Worm (Caenorhabditis elegans) whole organism, L2 larva: ENCODE results near the gene wbp-11.

ENCODE experiments used
- F13H6.1 ChIP-seq: sonication (generic microtip); optimal IDR thresholded peaks from 2 replicates; lab custom pipeline; 2016; ENCODE audit warnings: missing genetic modification characterization, missing compliant biosample characterization
- Y55F3AM.14 ChIP-seq: fragments of 200-800 bp; sonication (Bioruptor generic); optimal IDR thresholded peaks from 2 replicates; lab custom pipeline; 2018; ENCODE audit warnings: mild to moderate bottlenecking, missing genetic modification characterization, missing compliant biosample characterization
- egl-27 ChIP-seq: sonication (generic microtip); optimal IDR thresholded peaks from 3 replicates; lab custom pipeline; 2017; ENCODE audit warnings: missing biosample characterization, missing genetic modification reagents, missing genetic modification characterization
- fos-1 ChIP-seq: fragments of 150-350 bp; optimal IDR thresholded peaks from 2 replicates; lab custom pipeline; 2014; ENCODE audit warnings: missing biosample characterization, missing genetic modification characterization
- nhr-11 ChIP-seq: fragments of 150-350 bp; optimal IDR thresholded peaks from 2 replicates; lab custom pipeline; 2014; ENCODE audit warnings: missing biosample characterization, missing genetic modification characterization
- sem-4 ChIP-seq: fragments of 150-350 bp; optimal IDR thresholded peaks from 2 replicates; lab custom pipeline; 2014; ENCODE audit warnings: missing biosample characterization, missing genetic modification reagents, missing genetic modification characterization
- snpc-4 ChIP-seq: fragments of 150-350 bp; optimal IDR thresholded peaks from 2 replicates; lab custom pipeline; 2014; ENCODE audit warnings: missing biosample characterization, missing genetic modification characterization
- unc-39 ChIP-seq: fragments of 150-350 bp; optimal IDR thresholded peaks from 2 replicates; lab custom pipeline; 2014; ENCODE audit warnings: missing biosample characterization, missing genetic modification characterization

DNA sequence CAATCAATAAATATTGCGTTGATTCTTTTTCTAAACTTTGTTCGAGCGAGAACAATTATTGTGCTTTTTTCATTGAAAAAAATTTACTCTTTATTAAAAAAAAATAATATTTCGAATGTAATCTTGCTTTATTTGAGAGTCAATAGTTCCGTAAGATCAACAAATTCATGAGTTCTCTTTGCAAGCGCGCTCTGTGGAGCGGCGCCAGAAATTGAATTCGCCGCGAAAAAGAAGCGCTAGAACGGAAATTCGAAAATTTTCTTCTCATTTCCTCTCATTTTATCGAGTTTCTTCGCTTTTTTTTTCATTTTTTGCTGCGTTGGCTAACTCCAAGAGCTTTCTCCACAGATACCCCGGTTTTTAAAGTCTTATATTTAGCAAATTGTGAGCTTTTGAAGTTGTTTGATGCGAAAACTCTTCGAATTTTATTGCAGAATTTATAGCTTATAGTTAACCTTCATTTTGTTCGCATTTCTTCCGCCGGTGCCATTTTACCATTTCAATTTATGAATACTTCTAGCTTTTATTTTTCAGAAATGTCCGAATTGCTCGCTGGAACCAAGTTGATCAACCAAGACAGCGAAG lies 24.5 kb downstream of the wbp-11 start, which contains the start of gene R05H5.3:
- no peak for TF ChIP-seq snpc-4 (tag; lab: Kevin White, UChicago)
- no peak for TF ChIP-seq nhr-11 (tag; lab: Kevin White, UChicago)
- TF ChIP-seq fos-1 (tag; lab: Kevin White, UChicago): peak; percentile 29
- no peak for TF ChIP-seq egl-27 (tag; lab: Kevin White, UChicago)
- no peak for TF ChIP-seq F13H6.1 (tag; lab: Kevin White, UChicago)
- TF ChIP-seq Y55F3AM.14 (GFP tag; lab: Kevin White, UChicago): no peak
- TF ChIP-seq unc-39 (tag; lab: Kevin White, UChicago): no peak
- TF ChIP-seq sem-4: no peak
